Worm (Caenorhabditis elegans) whole organism, young adult: ENCODE measurements around the gene phat-7.

Experiments
- B0019.2 ChIP-seq: fragments of 200-800 bp; sonication (Bioruptor generic); conservative IDR thresholded peaks from 2 replicates; pipeline ENCODE4 v1.3.6; 2022; ENCODE audit warnings: missing genetic modification reagents, missing genetic modification characterization, missing compliant biosample characterization
- B0261.1 ChIP-seq: sonication (generic microtip); optimal IDR thresholded peaks from 2 replicates; lab custom pipeline; 2016; ENCODE audit warnings: mild to moderate bottlenecking, missing genetic modification characterization, moderate library complexity, missing compliant biosample characterization
- F33H1.4 ChIP-seq: fragments of 200-800 bp; sonication (Bioruptor generic); IDR thresholded peaks from 2 replicates; pipeline ENCODE4 v1.3.6; 2022; ENCODE audit warnings: missing genetic modification reagents, missing genetic modification characterization, missing compliant biosample characterization
- F49E8.2 ChIP-seq: sonication (generic microtip); optimal IDR thresholded peaks from 3 replicates; lab custom pipeline; 2017; ENCODE audit warnings: missing genetic modification characterization, mild to moderate bottlenecking, missing compliant biosample characterization, antibody characterized with exemption, moderate library complexity; ENCODE audit not compliant: insufficient read depth
- F52B5.7 ChIP-seq: sonication (generic microtip); optimal IDR thresholded peaks from 2 replicates; lab custom pipeline; 2016; ENCODE audit warnings: mild to moderate bottlenecking, missing genetic modification characterization, missing compliant biosample characterization
- K12H6.12 ChIP-seq: fragments of 200-800 bp; sonication (Bioruptor generic); optimal IDR thresholded peaks from 2 replicates; lab custom pipeline; 2018; ENCODE audit warnings: mild to moderate bottlenecking, missing genetic modification characterization, missing compliant biosample characterization
- T07F8.4 ChIP-seq: sonication (generic microtip); optimal IDR thresholded peaks from 2 replicates; lab custom pipeline; 2016; ENCODE audit warnings: mild to moderate bottlenecking, missing genetic modification characterization, moderate library complexity, missing compliant biosample characterization
- ZK185.1 ChIP-seq: sonication (generic microtip); optimal IDR thresholded peaks from 2 replicates; lab custom pipeline; 2016; ENCODE audit warnings: mild to moderate bottlenecking, missing genetic modification characterization, missing compliant biosample characterization; ENCODE audit not compliant: poor library complexity, severe bottlenecking
- akir-1 ChIP-seq: fragments of 200-800 bp; sonication (Bioruptor generic); optimal IDR thresholded peaks from 2 replicates; lab custom pipeline; 2018; ENCODE audit warnings: mild to moderate bottlenecking, missing genetic modification characterization, moderate library complexity, missing compliant biosample characterization
- ama-1 ChIP-seq, 3 experiments: fragments of 150-350 bp in 1 of 3; sonication (generic microtip) in 2 of 3; optimal IDR thresholded peaks; 2 replicates each; lab custom pipeline; 2014 to 2018; ENCODE audit warnings: missing biosample characterization in 2 of 3, missing genetic modification characterization in 2 of 3, missing genetic modification reagents in 2 of 3
- aptf-3 ChIP-seq: fragments of 200-800 bp; sonication (Bioruptor generic); IDR thresholded peaks from 2 replicates; pipeline ENCODE4 v1.3.6; 2022; ENCODE audit warnings: missing genetic modification characterization, missing compliant biosample characterization
- atf-7 ChIP-seq: sonication (generic microtip); optimal IDR thresholded peaks from 2 replicates; lab custom pipeline; 2017; ENCODE audit warnings: mild to moderate bottlenecking, missing genetic modification characterization, missing compliant biosample characterization
- bed-2 ChIP-seq: fragments of 200-800 bp; sonication (Bioruptor generic); IDR thresholded peaks from 2 replicates; pipeline ENCODE4 v1.3.6; 2022; ENCODE audit warnings: missing genetic modification reagents, missing genetic modification characterization, missing compliant biosample characterization
- ccch-3 ChIP-seq: fragments of 200-800 bp; sonication (Bioruptor generic); optimal IDR thresholded peaks from 2 replicates; lab custom pipeline; 2018; ENCODE audit warnings: mild to moderate bottlenecking, missing genetic modification characterization, missing compliant biosample characterization
- cebp-1 ChIP-seq, 2 experiments: fragments of 200-800 bp in 1 of 2; sonication (Bioruptor generic) in 1 of 2; sonication (generic microtip) in 1 of 2; IDR thresholded peaks in 1 of 2; optimal IDR thresholded peaks in 1 of 2; 2 replicates each; pipeline versions ENCODE4 v1.3.6 to Lab custom; 2017 to 2022; ENCODE audit warnings: missing compliant biosample characterization in 2 of 2, missing genetic modification characterization in 2 of 2, mild to moderate bottlenecking in 1 of 2, missing genetic modification reagents in 1 of 2, moderate library complexity in 1 of 2
- cebp-2 ChIP-seq: fragments of 200-800 bp; sonication (Bioruptor generic); IDR thresholded peaks from 2 replicates; pipeline ENCODE4 v1.3.6; 2022; ENCODE audit warnings: missing genetic modification characterization, missing compliant biosample characterization
- ceh-100 ChIP-seq: fragments of 200-800 bp; sonication (Bioruptor generic); IDR thresholded peaks from 2 replicates; pipeline ENCODE4 v1.3.6; 2022; ENCODE audit warnings: missing genetic modification reagents, missing genetic modification characterization, missing compliant biosample characterization
- ceh-40 ChIP-seq: fragments of 200-800 bp; sonication (Bioruptor generic); IDR thresholded peaks from 2 replicates; pipeline ENCODE4 v1.3.6; 2022; ENCODE audit warnings: missing genetic modification characterization, missing compliant biosample characterization
- ceh-91 ChIP-seq: fragments of 200-800 bp; sonication (Bioruptor generic); IDR thresholded peaks from 2 replicates; pipeline ENCODE4 v1.3.6; 2022; ENCODE audit warnings: missing genetic modification reagents, missing genetic modification characterization, missing compliant biosample characterization
- chd-7 ChIP-seq: sonication (generic microtip); optimal IDR thresholded peaks from 2 replicates; lab custom pipeline; 2016; ENCODE audit warnings: mild to moderate bottlenecking, missing genetic modification characterization, moderate library complexity, missing compliant biosample characterization
- egl-18 ChIP-seq: fragments of 200-800 bp; sonication (Bioruptor generic); IDR thresholded peaks from 2 replicates; pipeline ENCODE4 v1.3.6; 2022; ENCODE audit warnings: missing genetic modification reagents, missing genetic modification characterization, missing compliant biosample characterization
- ets-4 ChIP-seq: fragments of 200-800 bp; sonication (Bioruptor generic); optimal IDR thresholded peaks from 2 replicates; lab custom pipeline; 2018; ENCODE audit warnings: mild to moderate bottlenecking, missing genetic modification characterization, missing compliant biosample characterization
- fkh-3 ChIP-seq: sonication (generic microtip); optimal IDR thresholded peaks from 2 replicates; lab custom pipeline; 2016; ENCODE audit warnings: mild to moderate bottlenecking, missing genetic modification characterization, missing compliant biosample characterization
- hrde-1 ChIP-seq: sonication (generic microtip); optimal IDR thresholded peaks from 2 replicates; lab custom pipeline; 2016; ENCODE audit warnings: missing genetic modification characterization, mild to moderate bottlenecking, missing compliant biosample characterization, moderate library complexity, missing genotype, missing genetic modification reagents, borderline replicate concordance
- lag-1 ChIP-seq: fragments of 200-800 bp; sonication (Bioruptor generic); IDR thresholded peaks from 2 replicates; pipeline ENCODE4 v1.3.6; 2022; ENCODE audit warnings: missing genetic modification reagents, missing genetic modification characterization, missing compliant biosample characterization
- let-526 ChIP-seq: fragments of 200-800 bp; sonication (Bioruptor generic); IDR thresholded peaks from 2 replicates; pipeline ENCODE4 v1.3.6; 2022; ENCODE audit warnings: missing genetic modification reagents, missing genetic modification characterization, missing compliant biosample characterization
- let-607 ChIP-seq, 2 experiments: fragments of 200-800 bp in 1 of 2; sonication (Bioruptor generic) in 1 of 2; sonication (generic microtip) in 1 of 2; optimal IDR thresholded peaks; 2 replicates each; lab custom pipeline; 2016 to 2018; ENCODE audit warnings: mild to moderate bottlenecking in 2 of 2, missing compliant biosample characterization in 2 of 2, missing genetic modification characterization in 2 of 2, moderate library complexity in 2 of 2, missing genotype in 1 of 2
- madf-10 ChIP-seq: sonication (generic microtip); optimal IDR thresholded peaks from 2 replicates; lab custom pipeline; 2016; ENCODE audit warnings: mild to moderate bottlenecking, missing genetic modification characterization, missing compliant biosample characterization
- madf-3 ChIP-seq: fragments of 200-800 bp; sonication (Bioruptor generic); IDR thresholded peaks from 2 replicates; pipeline ENCODE4 v1.3.6; 2022; ENCODE audit warnings: missing genetic modification reagents, missing genetic modification characterization, missing compliant biosample characterization
- nhr-80 ChIP-seq: sonication (generic microtip); optimal IDR thresholded peaks from 2 replicates; lab custom pipeline; 2016; ENCODE audit warnings: missing genetic modification characterization, missing compliant biosample characterization
- pha-4 ChIP-seq: fragments of 150-350 bp; sonication (generic microtip); optimal IDR thresholded peaks from 2 replicates; lab custom pipeline; 2014; ENCODE audit warnings: missing biosample characterization, missing genetic modification reagents, missing genetic modification characterization
- rcor-1 ChIP-seq: fragments of 200-800 bp; sonication (Bioruptor generic); IDR thresholded peaks from 2 replicates; pipeline ENCODE4 v1.3.6; 2022; ENCODE audit warnings: missing genetic modification reagents, missing genetic modification characterization, missing compliant biosample characterization
- rec-8 ChIP-seq, 2 experiments: sonication (generic microtip); optimal IDR thresholded peaks; 2 replicates each; lab custom pipeline; 2016; ENCODE audit warnings: mild to moderate bottlenecking in 2 of 2, missing genetic modification characterization in 2 of 2, missing genetic modification reagents in 2 of 2, missing genotype in 2 of 2, missing biosample characterization in 1 of 2, missing compliant biosample characterization in 1 of 2, moderate library complexity in 1 of 2
- snpc-1.1 ChIP-seq: sonication (generic microtip); optimal IDR thresholded peaks from 2 replicates; lab custom pipeline; 2017; ENCODE audit warnings: missing genetic modification characterization, mild to moderate bottlenecking, missing compliant biosample characterization, antibody characterized with exemption, moderate library complexity, missing genotype, missing genetic modification reagents; ENCODE audit not compliant: insufficient read depth
- tbp1 ChIP-seq: fragments of 200-800 bp; sonication (Bioruptor generic); optimal IDR thresholded peaks from 2 replicates; lab custom pipeline; 2018; ENCODE audit warnings: mild to moderate bottlenecking, missing genetic modification characterization, missing compliant biosample characterization
- tbx-9 ChIP-seq: sonication (generic microtip); optimal IDR thresholded peaks from 2 replicates; lab custom pipeline; 2016; ENCODE audit warnings: borderline replicate concordance, missing genetic modification characterization, inconsistent platforms, missing compliant biosample characterization
- unc-62 ChIP-seq: fragments of 150-350 bp; optimal IDR thresholded peaks from 2 replicates; lab custom pipeline; 2014; ENCODE audit warnings: missing biosample characterization, missing genetic modification reagents, missing genetic modification characterization
- xnd-1 ChIP-seq: sonication (generic microtip); optimal IDR thresholded peaks from 2 replicates; lab custom pipeline; 2016; ENCODE audit warnings: missing genotype, missing genetic modification reagents, missing genetic modification characterization, missing compliant biosample characterization
- zfh-2 ChIP-seq: fragments of 200-800 bp; sonication (Bioruptor generic); conservative IDR thresholded peaks from 2 replicates; pipeline ENCODE4 v1.3.6; 2022; ENCODE audit warnings: missing genetic modification reagents, missing genetic modification characterization, missing compliant biosample characterization
- zim-3 ChIP-seq: sonication (generic microtip); optimal IDR thresholded peaks from 2 replicates; lab custom pipeline; 2017; ENCODE audit warnings: mild to moderate bottlenecking, missing genetic modification characterization, moderate library complexity, missing compliant biosample characterization
- ztf-22 ChIP-seq: fragments of 200-800 bp; sonication (Bioruptor generic); optimal IDR thresholded peaks from 2 replicates; lab custom pipeline; 2018; ENCODE audit warnings: mild to moderate bottlenecking, missing genetic modification characterization, moderate library complexity, missing compliant biosample characterization
- ztf-3 ChIP-seq: fragments of 200-800 bp; sonication (Bioruptor generic); optimal IDR thresholded peaks from 2 replicates; lab custom pipeline; 2018; ENCODE audit warnings: mild to moderate bottlenecking, missing genetic modification characterization, missing compliant biosample characterization
- ztf-6 ChIP-seq: fragments of 200-800 bp; sonication (Bioruptor generic); IDR thresholded peaks from 2 replicates; pipeline ENCODE4 v1.3.6; 2022; ENCODE audit warnings: missing genetic modification reagents, missing genetic modification characterization, missing compliant biosample characterization

phat-7 gene

ce11 chrV:4019188-4019587, 27.0 kb upstream of the phat-7 start, which contains the start of gene K09D9.3:
Gene K09D9.3 (plus strand): TSS chrV:4019488.
- TF ChIP-seq B0019.2 (GFP tag; lab: Robert Waterston, UW) (no peak), bed-2 (GFP tag; lab: Robert Waterston, UW) (no peak), K12H6.12 (tag; lab: Kevin White, UChicago) (no peak), F49E8.2 (tag; lab: Kevin White, UChicago) (no peak), lag-1 (no peak), chd-7 (no peak), snpc-1.1 (tag; lab: Kevin White, UChicago) (no peak), madf-10 (tag; lab: Kevin White, UChicago) (no peak), tbp1 (GFP tag; lab: Kevin White, UChicago) (no peak)

- TF ChIP-seq F33H1.4 (GFP tag; lab: Robert Waterston, UW) (no peak), ztf-22 (GFP tag; lab: Kevin White, UChicago) (no peak), zfh-2 (GFP tag; lab: Robert Waterston, UW) (no peak), tbx-9 (tag; lab: Kevin White, UChicago) (no peak), B0261.1 (tag; lab: Kevin White, UChicago) (no peak), chd-7 (no peak), let-526 (GFP tag; lab: Robert Waterston, UW) (no peak), zim-3 (no peak)
Measured at ce11 chrV:4021776-4022175, 24.4 kb upstream of the phat-7 start, which contains the start of gene K09D9.14. Gene K09D9.14 (minus strand): TSS chrV:4021876.

ce11 chrV:4022309-4022708, 23.9 kb upstream of the phat-7 start, which contains the start of gene cyp-35A3:
Gene cyp-35A3 (plus strand): TSS chrV:4022609.
- TF ChIP-seq xnd-1 (tag; lab: Kevin White, UChicago) (no peak), rcor-1 (GFP tag; lab: Robert Waterston, UW) (no peak), ztf-3 (no peak), egl-18 (GFP tag; lab: Robert Waterston, UW) (no peak), ets-4 (no peak), aptf-3 (GFP tag; lab: Robert Waterston, UW) (no peak), cebp-2 (no peak), fkh-3 (no peak), akir-1 (GFP tag; lab: Kevin White, UChicago) (no peak), hrde-1 (tag; lab: Kevin White, UChicago) (no peak), ama-1 (optimal IDR thresholded peaks at IDR 0.05; lab: Kevin White, UChicago) (no peak), ama-1 (GFP tag; optimal IDR thresholded peaks at IDR 0.05; lab: Kevin White, UChicago) (no peak), rec-8 (tag; optimal IDR thresholded peaks at IDR 0.05; lab: Kevin White, UChicago) (no peak)

ce11 chrV:4024777-4025176, 21.4 kb upstream of the phat-7 start, which contains the start of gene K09D9.1:
Gene K09D9.1 (plus strand): TSS chrV:4025047.
- TF ChIP-seq zfh-2 (GFP tag; lab: Robert Waterston, UW), result no peak
- no peak for TF ChIP-seq ceh-100 (GFP tag; lab: Robert Waterston, UW)
- no peak for TF ChIP-seq T07F8.4 (tag; lab: Kevin White, UChicago)
- TF ChIP-seq pha-4 (tag; lab: Kevin White, UChicago), result peak; percentile 63
- no peak for TF ChIP-seq ceh-40 (GFP tag; lab: Robert Waterston, UW)
- peak; percentile 97 for TF ChIP-seq unc-62
- peak; percentile 31 for TF ChIP-seq ZK185.1
- TF ChIP-seq ccch-3 (GFP tag; lab: Kevin White, UChicago), result no peak
- TF ChIP-seq ztf-6, result no peak
- TF ChIP-seq cebp-1 (GFP tag; IDR thresholded peaks at IDR 0.05; lab: Robert Waterston, UW), result peak; percentile 93
- peak; percentile 95 for TF ChIP-seq cebp-1 (tag; optimal IDR thresholded peaks at IDR 0.05; lab: Kevin White, UChicago)
- TF ChIP-seq atf-7 (tag; lab: Kevin White, UChicago), result peak; percentile 79
- TF ChIP-seq madf-3, result no peak
- no peak for TF ChIP-seq cebp-2
- TF ChIP-seq ets-4, result peak; percentile 2
- peak in 1 of 2 experiments; percentile 29 for TF ChIP-seq let-607 (tag; optimal IDR thresholded peaks at IDR 0.05; lab: Kevin White, UChicago)
- TF ChIP-seq ceh-91 (GFP tag; lab: Robert Waterston, UW), result no peak
- TF ChIP-seq nhr-80 (tag; lab: Kevin White, UChicago), result peak; percentile 93
- TF ChIP-seq F52B5.7 (tag; lab: Kevin White, UChicago), result no peak
